Fruit fly (Drosophila melanogaster) S2 (cell line): Measurements from ENCODE around the gene CG4213.

ENCODE experiments used
- CG8478 ChIP-seq: fragments of >200 bp; optimal IDR thresholded peaks from 2 replicates; lab custom pipeline; 2018
- CTCF ChIP-seq, 2 experiments: fragments of >200 bp; optimal IDR thresholded peaks; 2 replicates each; lab custom pipeline; 2018

dm6 chr2L:427338-428234 is 25.6 kb upstream of the CG4213 start:
- no peak for TF ChIP-seq CG8478 (lab: Kevin White, UChicago)
- TF ChIP-seq CTCF (optimal IDR thresholded peaks at IDR 0.05; lab: Kevin White, UChicago) = no peak
